Fruit fly (Drosophila melanogaster): ENCODE results near the gene CG10570.

dm6 chr2L:18846175-18846574 is 35.1 kb upstream of the CG10570 start:
- no peak for TF ChIP-seq insv (optimal IDR thresholded peaks at IDR 0.05)
- TF ChIP-seq psq (optimal IDR thresholded peaks at IDR 0.05), result no peak
- TF ChIP-seq Sin3A (optimal IDR thresholded peaks at IDR 0.05), result no peak
- TF ChIP-seq h (optimal IDR thresholded peaks at IDR 0.05), result no peak
- no peak for TF ChIP-seq Myc (optimal IDR thresholded peaks at IDR 0.05)

Measured in Kc167 (cell line).